Worm (Caenorhabditis elegans) whole organism, L4 larva: ENCODE data around the gene F29B9.12.

Source experiments
- D1046.2 ChIP-seq: fragments of 200-800 bp; sonication (Bioruptor generic); IDR thresholded peaks from 2 replicates; pipeline ENCODE4 v1.3.6; 2022; ENCODE audit warnings: missing genetic modification characterization, missing compliant biosample characterization
- F44E2.7 ChIP-seq: fragments of 200-800 bp; sonication (Bioruptor generic); IDR thresholded peaks from 2 replicates; pipeline ENCODE4 v2.1.2; 2022; ENCODE audit warnings: missing genetic modification characterization, missing compliant biosample characterization
- Y105C5A.15 ChIP-seq: fragments of 200-800 bp; sonication (Bioruptor generic); IDR thresholded peaks from 2 replicates; pipeline ENCODE4 v1.3.6; 2022; ENCODE audit warnings: missing genetic modification characterization, missing compliant biosample characterization
- Y5F2A.4 ChIP-seq: fragments of 200-800 bp; sonication (Bioruptor generic); optimal IDR thresholded peaks from 2 replicates; lab custom pipeline; 2018; ENCODE audit warnings: mild to moderate bottlenecking, missing genetic modification characterization, missing compliant biosample characterization
- Y75B8A.6 ChIP-seq: fragments of 200-800 bp; sonication (Bioruptor generic); IDR thresholded peaks from 2 replicates; pipeline ENCODE4 v1.3.6; 2022; ENCODE audit warnings: missing genetic modification reagents, missing genetic modification characterization, missing compliant biosample characterization
- ama-1 ChIP-seq: fragments of 150-350 bp; optimal IDR thresholded peaks from 2 replicates; lab custom pipeline; 2014; ENCODE audit warnings: inconsistent platforms, mixed read lengths
- arid-1 ChIP-seq: fragments of 200-800 bp; sonication (Bioruptor generic); conservative IDR thresholded peaks from 2 replicates; pipeline ENCODE4 v1.3.6; 2022; ENCODE audit warnings: missing genetic modification reagents, missing genetic modification characterization, missing compliant biosample characterization
- ceh-20 ChIP-seq: fragments of 200-800 bp; sonication (Bioruptor generic); IDR thresholded peaks from 2 replicates; pipeline ENCODE4 v1.3.6; 2022; ENCODE audit warnings: missing genetic modification reagents, missing genetic modification characterization, missing compliant biosample characterization
- ceh-28 ChIP-seq: fragments of 150-350 bp; optimal IDR thresholded peaks from 2 replicates; lab custom pipeline; 2014; ENCODE audit warnings: missing biosample characterization, missing genetic modification reagents, missing genetic modification characterization
- ceh-32 ChIP-seq: sonication (generic microtip); optimal IDR thresholded peaks from 2 replicates; lab custom pipeline; 2016; ENCODE audit warnings: mild to moderate bottlenecking, missing genetic modification characterization, missing compliant biosample characterization; ENCODE audit not compliant: poor library complexity
- ceh-44 ChIP-seq: fragments of 200-800 bp; sonication (Bioruptor generic); IDR thresholded peaks from 2 replicates; pipeline ENCODE4 v1.3.6; 2022; ENCODE audit warnings: missing genetic modification reagents, missing genetic modification characterization, missing compliant biosample characterization
- ceh-62 ChIP-seq: sonication (generic microtip); optimal IDR thresholded peaks from 2 replicates; lab custom pipeline; 2017; ENCODE audit warnings: missing biosample characterization, missing genetic modification characterization
- ceh-82 ChIP-seq: sonication (generic microtip); optimal IDR thresholded peaks from 2 replicates; lab custom pipeline; 2017; ENCODE audit warnings: missing biosample characterization, missing genetic modification characterization
- cey-2 ChIP-seq: sonication (generic microtip); optimal IDR thresholded peaks from 3 replicates; lab custom pipeline; 2017; ENCODE audit warnings: missing genetic modification characterization, mild to moderate bottlenecking, missing compliant biosample characterization, antibody characterized with exemption, borderline replicate concordance; ENCODE audit not compliant: insufficient read depth
- ctbp-1 ChIP-seq: fragments of 200-800 bp; sonication (Bioruptor generic); IDR thresholded peaks from 2 replicates; pipeline ENCODE4 v1.3.6; 2022; ENCODE audit warnings: missing genetic modification reagents, missing genetic modification characterization, missing compliant biosample characterization
- daf-19 ChIP-seq: fragments of 200-800 bp; sonication (Bioruptor generic); conservative IDR thresholded peaks from 2 replicates; pipeline ENCODE4 v1.3.6; 2022; ENCODE audit warnings: missing genetic modification characterization, missing compliant biosample characterization
- dmd-6 ChIP-seq: fragments of 200-800 bp; sonication (Bioruptor generic); IDR thresholded peaks from 2 replicates; pipeline ENCODE4 v1.3.6; 2022; ENCODE audit warnings: missing genetic modification reagents, missing genetic modification characterization, missing compliant biosample characterization
- dpl-1 ChIP-seq: fragments of 150-350 bp; optimal IDR thresholded peaks from 2 replicates; lab custom pipeline; 2014; ENCODE audit warnings: missing biosample characterization, missing genetic modification reagents, missing genetic modification characterization
- gei-8 ChIP-seq: fragments of 200-800 bp; sonication (Bioruptor generic); optimal IDR thresholded peaks from 2 replicates; lab custom pipeline; 2018; ENCODE audit warnings: mild to moderate bottlenecking, missing genetic modification characterization, missing compliant biosample characterization
- hif-1 ChIP-seq, 2 experiments: sonication (generic microtip); optimal IDR thresholded peaks; 2 replicates each; lab custom pipeline; 2016 to 2017; ENCODE audit warnings: missing compliant biosample characterization in 2 of 2, missing genetic modification characterization in 2 of 2, missing genetic modification reagents in 2 of 2, missing genotype in 2 of 2, mild to moderate bottlenecking in 1 of 2
- hlh-30 ChIP-seq: sonication (generic microtip); optimal IDR thresholded peaks from 2 replicates; lab custom pipeline; 2017; ENCODE audit warnings: antibody characterized with exemption, mild to moderate bottlenecking, missing genetic modification characterization, missing compliant biosample characterization; ENCODE audit not compliant: insufficient read depth
- hmg-1.1 ChIP-seq: fragments of 200-800 bp; sonication (Bioruptor generic); IDR thresholded peaks from 2 replicates; pipeline ENCODE4 v1.3.6; 2022; ENCODE audit warnings: missing genetic modification reagents, missing genetic modification characterization, missing compliant biosample characterization
- jun-1 ChIP-seq: fragments of 150-350 bp; optimal IDR thresholded peaks from 2 replicates; lab custom pipeline; 2014; ENCODE audit warnings: missing biosample characterization, missing genetic modification reagents, missing genetic modification characterization
- lin-39 ChIP-seq: fragments of 150-350 bp; optimal IDR thresholded peaks from 2 replicates; lab custom pipeline; 2014; ENCODE audit warnings: missing biosample characterization, missing genetic modification reagents, missing genetic modification characterization
- lir-3 ChIP-seq: sonication (generic microtip); optimal IDR thresholded peaks from 2 replicates; lab custom pipeline; 2016; ENCODE audit warnings: mild to moderate bottlenecking, missing genetic modification characterization, missing compliant biosample characterization
- lsy-2 ChIP-seq, 2 experiments: fragments of 150-350 bp in 1 of 2; sonication (generic microtip) in 1 of 2; optimal IDR thresholded peaks; 2 replicates each; lab custom pipeline; 2014 to 2017; ENCODE audit warnings: missing biosample characterization in 2 of 2, missing genetic modification characterization in 2 of 2
- mdt-29 ChIP-seq: fragments of 200-800 bp; sonication (Bioruptor generic); IDR thresholded peaks from 2 replicates; pipeline ENCODE4 v1.3.6; 2022; ENCODE audit warnings: missing genetic modification reagents, missing genetic modification characterization, missing compliant biosample characterization
- mep-1 ChIP-seq: fragments of 150-350 bp; sonication (generic microtip); optimal IDR thresholded peaks from 3 replicates; lab custom pipeline; 2014; ENCODE audit warnings: missing biosample characterization, missing genetic modification characterization
- mxl-3 ChIP-seq: fragments of 200-800 bp; sonication (Bioruptor generic); optimal IDR thresholded peaks from 2 replicates; lab custom pipeline; 2018; ENCODE audit warnings: mild to moderate bottlenecking, missing genetic modification characterization, missing compliant biosample characterization
- nhr-102 ChIP-seq: sonication (generic microtip); optimal IDR thresholded peaks from 2 replicates; lab custom pipeline; 2016; ENCODE audit warnings: mild to moderate bottlenecking, missing genetic modification characterization, moderate library complexity, missing compliant biosample characterization
- nhr-11 ChIP-seq: fragments of 150-350 bp; optimal IDR thresholded peaks from 2 replicates; lab custom pipeline; 2014; ENCODE audit warnings: missing biosample characterization, missing genetic modification characterization
- nhr-111 ChIP-seq: fragments of 200-800 bp; sonication (Bioruptor generic); optimal IDR thresholded peaks from 2 replicates; lab custom pipeline; 2018; ENCODE audit warnings: mild to moderate bottlenecking, missing genetic modification characterization, missing compliant biosample characterization
- nhr-237 ChIP-seq: sonication (generic microtip); optimal IDR thresholded peaks from 2 replicates; lab custom pipeline; 2017; ENCODE audit warnings: missing biosample characterization, missing genetic modification characterization
- nhr-25 ChIP-seq: sonication (generic microtip); optimal IDR thresholded peaks from 2 replicates; lab custom pipeline; 2017; ENCODE audit warnings: missing genetic modification characterization, mild to moderate bottlenecking, missing compliant biosample characterization, antibody characterized with exemption, moderate library complexity, borderline replicate concordance; ENCODE audit not compliant: insufficient read depth
- nhr-28 ChIP-seq: fragments of 150-350 bp; optimal IDR thresholded peaks from 2 replicates; lab custom pipeline; 2014; ENCODE audit warnings: missing biosample characterization, missing genetic modification characterization
- nhr-42 ChIP-seq: fragments of 200-800 bp; sonication (Bioruptor generic); IDR thresholded peaks from 2 replicates; pipeline ENCODE4 v1.3.6; 2022; ENCODE audit warnings: missing genetic modification characterization, missing compliant biosample characterization
- nhr-48 ChIP-seq: sonication (generic microtip); optimal IDR thresholded peaks from 2 replicates; lab custom pipeline; 2016; ENCODE audit warnings: mild to moderate bottlenecking, missing genetic modification characterization, missing compliant biosample characterization
- nhr-6 ChIP-seq: fragments of 150-350 bp; optimal IDR thresholded peaks from 2 replicates; lab custom pipeline; 2014; ENCODE audit warnings: missing biosample characterization, missing genetic modification characterization
- nhr-76 ChIP-seq: fragments of 150-350 bp; optimal IDR thresholded peaks from 2 replicates; lab custom pipeline; 2014; ENCODE audit warnings: missing biosample characterization, missing genetic modification characterization
- pqm-1 ChIP-seq: sonication (generic microtip); optimal IDR thresholded peaks from 2 replicates; lab custom pipeline; 2017; ENCODE audit warnings: missing biosample characterization, missing genetic modification characterization
- rbr-2 ChIP-seq: sonication (generic microtip); optimal IDR thresholded peaks from 2 replicates; lab custom pipeline; 2016; ENCODE audit warnings: missing genotype, missing genetic modification characterization, missing compliant biosample characterization
- sdz-12 ChIP-seq: fragments of 200-800 bp; sonication (Bioruptor generic); optimal IDR thresholded peaks from 2 replicates; lab custom pipeline; 2018; ENCODE audit warnings: mild to moderate bottlenecking, missing genetic modification characterization, missing compliant biosample characterization
- skn-1 ChIP-seq: fragments of 150-350 bp; optimal IDR thresholded peaks from 2 replicates; lab custom pipeline; 2014; ENCODE audit warnings: missing biosample characterization, missing genetic modification characterization
- snpc-1.2 ChIP-seq: fragments of 200-800 bp; sonication (Bioruptor generic); IDR thresholded peaks from 2 replicates; pipeline ENCODE4 v1.3.6; 2022; ENCODE audit warnings: missing genetic modification reagents, missing genetic modification characterization, missing compliant biosample characterization
- snpc-4 ChIP-seq: fragments of 150-350 bp; optimal IDR thresholded peaks from 2 replicates; lab custom pipeline; 2014; ENCODE audit warnings: missing biosample characterization, missing genetic modification characterization
- tra-1 ChIP-seq: fragments of 200-800 bp; sonication (Bioruptor generic); IDR thresholded peaks from 2 replicates; pipeline ENCODE4 v1.3.6; 2022; ENCODE audit warnings: missing genetic modification reagents, missing genetic modification characterization, missing compliant biosample characterization
- unc-39 ChIP-seq: sonication (generic microtip); optimal IDR thresholded peaks from 2 replicates; lab custom pipeline; 2017; ENCODE audit warnings: missing biosample characterization, missing genetic modification characterization
- zfp-3 ChIP-seq: fragments of 200-800 bp; sonication (Bioruptor generic); conservative IDR thresholded peaks from 2 replicates; pipeline ENCODE4 v1.3.6; 2022; ENCODE audit warnings: missing genetic modification reagents, missing genetic modification characterization, missing compliant biosample characterization
- ztf-7 ChIP-seq: fragments of 150-350 bp; optimal IDR thresholded peaks from 2 replicates; lab custom pipeline; 2014; ENCODE audit warnings: missing biosample characterization, missing genetic modification characterization

F29B9.12 gene

DNA sequence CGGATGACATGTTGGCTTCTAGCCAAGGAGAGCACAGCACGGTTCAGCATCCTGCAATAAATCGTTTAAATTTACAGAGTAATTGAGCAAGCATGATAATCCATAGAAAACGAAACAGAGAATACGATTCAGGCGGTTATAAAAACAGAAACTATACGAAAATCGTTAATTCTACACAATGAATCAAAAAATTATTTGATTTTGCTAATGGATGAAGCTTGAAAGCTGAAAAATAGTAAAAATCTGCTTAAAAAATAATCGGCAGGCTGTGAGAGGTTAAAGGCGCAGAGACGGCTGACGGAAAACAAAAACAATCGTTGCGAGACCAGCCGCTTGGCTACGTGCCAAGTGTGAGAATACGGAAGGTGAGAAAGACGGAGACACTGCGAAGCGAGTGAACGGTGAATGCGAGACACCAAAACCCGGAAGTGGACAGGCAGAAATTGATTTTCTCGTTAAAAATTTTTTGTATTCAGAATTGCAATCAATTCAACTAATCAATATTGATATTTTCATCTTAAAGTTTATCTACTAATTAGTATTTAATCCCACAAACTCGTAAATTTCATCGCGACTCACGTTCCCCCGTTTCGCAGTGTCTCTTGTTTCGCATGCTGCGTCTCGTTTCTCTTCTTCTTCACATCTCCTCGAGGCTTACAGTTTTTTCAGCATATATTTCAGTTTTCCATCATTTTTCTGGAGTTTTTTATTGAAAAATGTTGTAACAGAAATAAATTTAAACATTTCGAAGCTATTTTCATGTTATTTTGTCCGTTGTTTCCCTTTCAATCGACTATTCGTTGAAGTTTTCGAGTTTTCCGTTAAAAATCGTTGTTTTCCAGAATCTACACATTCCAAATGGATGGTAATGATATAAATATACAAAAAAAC, 8.9 kb upstream of the F29B9.12 start, which contains the start of the genes F29B9.11 and jmjd-1.2 (continued):
- peak; percentile 73 for TF ChIP-seq nhr-6 (tag; lab: Kevin White, UChicago)
- TF ChIP-seq ama-1 (lab: Kevin White, UChicago) = no peak
- TF ChIP-seq mep-1 (tag; lab: Kevin White, UChicago) = peak; percentile 95
- TF ChIP-seq lin-39 = no peak
- peak; percentile 82 for TF ChIP-seq hlh-30 (tag; lab: Kevin White, UChicago)
- TF ChIP-seq skn-1 (tag; lab: Kevin White, UChicago) = no peak
- no peak for TF ChIP-seq nhr-76 (tag; lab: Kevin White, UChicago)
- TF ChIP-seq hmg-1.1 (GFP tag; lab: Robert Waterston, UW) = peak; percentile 89
- peak; percentile 85 for TF ChIP-seq dmd-6
- no peak for TF ChIP-seq unc-39 (tag; lab: Kevin White, UChicago)
- peak; percentile 87; the same call in 1 of the 2 replicates for TF ChIP-seq ceh-20 (GFP tag; lab: Robert Waterston, UW)
- peak; percentile 48; the same call in 1 of the 2 replicates for TF ChIP-seq ctbp-1 (GFP tag; lab: Robert Waterston, UW)
- peak; percentile 22 for TF ChIP-seq sdz-12
- peak; percentile 79 for TF ChIP-seq nhr-42
- no peak for TF ChIP-seq nhr-111 (GFP tag; lab: Kevin White, UChicago)
- no peak for TF ChIP-seq daf-19 (GFP tag; lab: Robert Waterston, UW)
- no peak for TF ChIP-seq cey-2
- TF ChIP-seq nhr-25 (tag; lab: Kevin White, UChicago) = peak; percentile 90
- peak; percentile 83 for TF ChIP-seq ceh-44
- peak; percentile 72; the same call in 1 of the 2 replicates for TF ChIP-seq D1046.2 (GFP tag; lab: Robert Waterston, UW)
- TF ChIP-seq snpc-1.2 (GFP tag; lab: Robert Waterston, UW) = peak; percentile 74
- TF ChIP-seq zfp-3 (GFP tag; lab: Robert Waterston, UW) = peak; percentile 75; the same call in 1 of the 2 replicates
- TF ChIP-seq Y105C5A.15 (GFP tag; lab: Robert Waterston, UW) = no peak
- no peak for TF ChIP-seq ceh-82 (tag; lab: Kevin White, UChicago)
- TF ChIP-seq dpl-1 = peak; percentile 80
- peak; percentile 89 to 99 for TF ChIP-seq hif-1 (tag; optimal IDR thresholded peaks at IDR 0.05; lab: Kevin White, UChicago)
- TF ChIP-seq Y75B8A.6 (GFP tag; lab: Robert Waterston, UW) = peak; percentile 80; the same call in 1 of the 2 replicates
- no peak for TF ChIP-seq ceh-32 (tag; lab: Kevin White, UChicago)
- TF ChIP-seq gei-8 (GFP tag; lab: Kevin White, UChicago) = no peak
- TF ChIP-seq arid-1 (GFP tag; lab: Robert Waterston, UW) = peak; percentile 74
- peak; percentile 88 to 93 for TF ChIP-seq lsy-2 (tag; optimal IDR thresholded peaks at IDR 0.05; lab: Kevin White, UChicago)
- TF ChIP-seq ceh-28 (tag; lab: Kevin White, UChicago) = no peak
- peak; percentile 34 for TF ChIP-seq nhr-237
- peak; percentile 76 for TF ChIP-seq mxl-3 (GFP tag; lab: Kevin White, UChicago)
- peak; percentile 30 for TF ChIP-seq ztf-7 (tag; lab: Kevin White, UChicago)
- TF ChIP-seq nhr-11 (tag; lab: Kevin White, UChicago) = peak; percentile 93
- peak; percentile 60 for TF ChIP-seq nhr-28
- TF ChIP-seq nhr-102 (tag; lab: Kevin White, UChicago) = peak; percentile 89
- TF ChIP-seq jun-1 = no peak
- TF ChIP-seq pqm-1 (tag; lab: Kevin White, UChicago) = no peak
- no peak for TF ChIP-seq Y5F2A.4
- no peak for TF ChIP-seq ceh-62 (tag; lab: Kevin White, UChicago)
- peak; percentile 74 for TF ChIP-seq nhr-48
- TF ChIP-seq mdt-29 = peak; percentile 67; the same call in 1 of the 2 replicates
- no peak for TF ChIP-seq lir-3 (tag; lab: Kevin White, UChicago)
- no peak for TF ChIP-seq F44E2.7 (GFP tag; lab: Robert Waterston, UW)
- no peak for TF ChIP-seq snpc-4 (tag; lab: Kevin White, UChicago)
- TF ChIP-seq rbr-2 (tag; lab: Kevin White, UChicago) = peak; percentile 95
- TF ChIP-seq tra-1 (GFP tag; lab: Robert Waterston, UW) = peak; percentile 79; the same call in 1 of the 2 replicates
